Worm (Caenorhabditis elegans) whole organism, midembryonic: ENCODE data around the gene K10D11.5.

Experiments used
- T22C8.4 ChIP-seq: fragments of 200-800 bp; sonication (Bioruptor generic); IDR thresholded peaks from 2 replicates; pipeline ENCODE4 v1.3.6; 2022; ENCODE audit warnings: missing genetic modification characterization, missing compliant biosample characterization
- cog-1 ChIP-seq: sonication (generic microtip); optimal IDR thresholded peaks from 2 replicates; lab custom pipeline; 2016; ENCODE audit warnings: missing genetic modification characterization, missing compliant biosample characterization
- flt-1 ChIP-seq: fragments of 200-800 bp; sonication (Bioruptor generic); IDR thresholded peaks from 2 replicates; pipeline ENCODE4 v1.3.6; 2022; ENCODE audit warnings: missing genetic modification characterization, missing compliant biosample characterization
- klf-2 ChIP-seq: fragments of 200-800 bp; sonication (Bioruptor generic); conservative IDR thresholded peaks from 2 replicates; pipeline ENCODE4 v1.3.6; 2022; ENCODE audit warnings: missing genetic modification reagents, missing genetic modification characterization, missing compliant biosample characterization
- med-1 ChIP-seq: sonication (generic microtip); optimal IDR thresholded peaks from 2 replicates; lab custom pipeline; 2017; ENCODE audit warnings: missing genetic modification characterization, mild to moderate bottlenecking, missing compliant biosample characterization, antibody characterized with exemption, missing genetic modification reagents; ENCODE audit not compliant: insufficient read depth
- ref-1 ChIP-seq: fragments of 200-800 bp; sonication (Bioruptor generic); conservative IDR thresholded peaks from 2 replicates; pipeline ENCODE4 v1.3.6; 2022; ENCODE audit warnings: missing genetic modification reagents, missing genetic modification characterization, missing compliant biosample characterization
- tab-1 ChIP-seq: fragments of 200-800 bp; sonication (Bioruptor generic); IDR thresholded peaks from 2 replicates; pipeline ENCODE4 v1.3.6; 2022; ENCODE audit warnings: missing genetic modification characterization, missing compliant biosample characterization
- ztf-23 ChIP-seq: fragments of 200-800 bp; sonication (Bioruptor generic); IDR thresholded peaks from 2 replicates; pipeline ENCODE4 v1.3.6; 2022; ENCODE audit warnings: missing genetic modification reagents, missing genetic modification characterization, missing compliant biosample characterization
- ztf-29 ChIP-seq: fragments of 200-800 bp; sonication (Bioruptor generic); IDR thresholded peaks from 2 replicates; pipeline ENCODE4 v1.3.6; 2022; ENCODE audit warnings: missing genetic modification reagents, missing genetic modification characterization, missing compliant biosample characterization

ce11 chrIV:13015801-13016404 lies 24.3 kb upstream of the K10D11.5 start:
- no peak for TF ChIP-seq tab-1 (GFP tag; lab: Robert Waterston, UW)
- TF ChIP-seq flt-1 (GFP tag; lab: Robert Waterston, UW), result no peak
- no peak for TF ChIP-seq ztf-29
- TF ChIP-seq T22C8.4 (GFP tag; lab: Robert Waterston, UW), result no peak
- no peak for TF ChIP-seq klf-2 (GFP tag; lab: Robert Waterston, UW)
- TF ChIP-seq med-1 (GFP tag; lab: Kevin White, UChicago), result no peak
- TF ChIP-seq ztf-23 (GFP tag; lab: Robert Waterston, UW), result no peak
- TF ChIP-seq ref-1 (GFP tag; lab: Robert Waterston, UW), result no peak
- TF ChIP-seq cog-1 (tag; lab: Kevin White, UChicago), result peak; percentile 5
